Worm (Caenorhabditis elegans): ENCODE measurements around the gene acl-2.
A peak's percentile ranks its signal among the peaks of the same experiment; 100 is the strongest.

Gene acl-2

ce11 chrV:10046503-10046902 lies 15.6 kb upstream of the acl-2 start:
- TF ChIP-seq C06A6.2 (GFP tag; conservative IDR thresholded peaks at IDR 0.05) (no peak), rpc-1 (optimal IDR thresholded peaks at IDR 0.05) (no peak), rpc-1 (tag; optimal IDR thresholded peaks at IDR 0.05) (no peak), ceh-100 (GFP tag; IDR thresholded peaks at IDR 0.05) (no peak), zim-3 (tag; optimal IDR thresholded peaks at IDR 0.05) (no peak), atf-7 (tag; optimal IDR thresholded peaks at IDR 0.05) (no peak), snpc-3.4 (tag; optimal IDR thresholded peaks at IDR 0.05) (no peak), rec-8 (tag; optimal IDR thresholded peaks at IDR 0.05) (no peak), rcor-1 (GFP tag; IDR thresholded peaks at IDR 0.05) (no peak), ceh-58 (GFP tag; IDR thresholded peaks at IDR 0.05) (no peak), ztf-28 (GFP tag; IDR thresholded peaks at IDR 0.05) (no peak), tlf-1 (GFP tag; optimal IDR thresholded peaks at IDR 0.05) (no peak), nhr-120 (GFP tag; IDR thresholded peaks at IDR 0.05) (no peak), ceh-27 (GFP tag; optimal IDR thresholded peaks at IDR 0.05) (peak; percentile 4), mxl-1 (tag; optimal IDR thresholded peaks at IDR 0.05) (no peak), nfyb-1 (GFP tag; IDR thresholded peaks at IDR 0.05) (0 out of 2 replicates have a peak, but pooled peaks have one; percentile 31), ztf-3 (GFP tag; optimal IDR thresholded peaks at IDR 0.05) (no peak), D2030.7 (GFP tag; IDR thresholded peaks at IDR 0.05) (0 out of 2 replicates have a peak, but pooled peaks have one; percentile 10)

- TF ChIP-seq him-1 (tag; optimal IDR thresholded peaks at IDR 0.05) (no peak), aptf-3 (GFP tag; IDR thresholded peaks at IDR 0.05) (no peak), nhr-90 (tag; optimal IDR thresholded peaks at IDR 0.05) (no peak), F37B4.10 (GFP tag; IDR thresholded peaks at IDR 0.05) (no peak), D2030.7 (GFP tag; IDR thresholded peaks at IDR 0.05) (no peak), F49E8.2 (tag; optimal IDR thresholded peaks at IDR 0.05; ENCODE audit: insufficient read depth) (no peak), ztf-22 (GFP tag; optimal IDR thresholded peaks at IDR 0.05) (no peak), unc-130 (GFP tag; optimal IDR thresholded peaks at IDR 0.05) (no peak), F39B2.1 (GFP tag; IDR thresholded peaks at IDR 0.05) (no peak), ztf-28 (GFP tag; IDR thresholded peaks at IDR 0.05) (no peak), egl-44 (GFP tag; IDR thresholded peaks at IDR 0.05) (no peak), repo-1 (tag; optimal IDR thresholded peaks at IDR 0.05) (no peak), C17E4.6 (GFP tag; IDR thresholded peaks at IDR 0.05) (no peak), F57A8.1 (GFP tag; optimal IDR thresholded peaks at IDR 0.05) (no peak), chd-7 (tag; optimal IDR thresholded peaks at IDR 0.05) (no peak), snpc-1.1 (tag; optimal IDR thresholded peaks at IDR 0.05; ENCODE audit: insufficient read depth) (no peak), madf-3 (GFP tag; IDR thresholded peaks at IDR 0.05) (no peak), rcor-1 (GFP tag; IDR thresholded peaks at IDR 0.05) (no peak)
Measured at ce11 chrV:10044735-10045134, 13.8 kb upstream of the acl-2 start.

ce11 chrV:10043234-10043796 lies 12.4 kb upstream of the acl-2 start, which contains the start of gene T06E8.8:
Gene T06E8.8 (plus strand): TSS chrV:10043746.
- TF ChIP-seq F39B2.1 (GFP tag; IDR thresholded peaks at IDR 0.05) (no peak), sdz-38 (tag; optimal IDR thresholded peaks at IDR 0.05) (no peak), ztf-22 (GFP tag; optimal IDR thresholded peaks at IDR 0.05) (no peak), F37B4.10 (GFP tag; IDR thresholded peaks at IDR 0.05) (no peak), sea-2 (GFP tag; IDR thresholded peaks at IDR 0.05) (no peak), ccch-3 (GFP tag; optimal IDR thresholded peaks at IDR 0.05) (no peak), let-607 (tag; optimal IDR thresholded peaks at IDR 0.05) (no peak), nhr-90 (tag; optimal IDR thresholded peaks at IDR 0.05) (no peak), lin-54 (GFP tag; optimal IDR thresholded peaks at IDR 0.05) (no peak), mxl-1 (tag; optimal IDR thresholded peaks at IDR 0.05) (no peak), Y56A3A.18 (GFP tag; IDR thresholded peaks at IDR 0.05) (no peak), madf-6 (GFP tag; IDR thresholded peaks at IDR 0.05) (no peak), ztf-26 (tag; optimal IDR thresholded peaks at IDR 0.05) (peak; percentile 53), ceh-40 (GFP tag; IDR thresholded peaks at IDR 0.05) (no peak), athp-1 (tag; optimal IDR thresholded peaks at IDR 0.05) (no peak), pbrm-1 (GFP tag; IDR thresholded peaks at IDR 0.05) (no peak), nfya-1 (tag; optimal IDR thresholded peaks at IDR 0.05; ENCODE audit: borderline replicate concordance, insufficient read depth) (no peak), xnd-1 (tag; optimal IDR thresholded peaks at IDR 0.05) (no peak), sptf-2 (GFP tag; optimal IDR thresholded peaks at IDR 0.05) (no peak)
